Fruit fly (Drosophila melanogaster): ENCODE measurements around the gene Thor.

Gene Thor

dm6 chr2L:3437068-3437467 is 41.2 kb upstream of the Thor start:
- TF ChIP-seq GATAd (GFP tag; optimal IDR thresholded peaks at IDR 0.05) (peak; percentile 28), sage (GFP tag; optimal IDR thresholded peaks at IDR 0.05) (peak; percentile 8), dmrt93B (GFP tag; optimal IDR thresholded peaks at IDR 0.05) (peak; percentile 54), Dif (GFP tag; optimal IDR thresholded peaks at IDR 0.05; ENCODE audit: partially characterized antibody) (no peak), jim (GFP tag; optimal IDR thresholded peaks at IDR 0.05) (no peak), dl (GFP tag; optimal IDR thresholded peaks at IDR 0.05; ENCODE audit: insufficient read depth in 1 of 2, partially characterized antibody in 2 of 2) (no peak), CG32264 (GFP tag; optimal IDR thresholded peaks at IDR 0.05) (peak; percentile 36), br (GFP tag; optimal IDR thresholded peaks at IDR 0.05) (peak; percentile 95), Dfd (GFP tag; optimal IDR thresholded peaks at IDR 0.05) (no peak), Hr83 (GFP tag; optimal IDR thresholded peaks at IDR 0.05; ENCODE audit: poor library complexity, severe bottlenecking) (no peak), lola (GFP tag; optimal IDR thresholded peaks at IDR 0.05) (no peak), N (GFP tag; optimal IDR thresholded peaks at IDR 0.05) (no peak), Hnf4 (GFP tag; optimal IDR thresholded peaks at IDR 0.05) (peak; percentile 89), h (GFP tag; optimal IDR thresholded peaks at IDR 0.05) (peak; percentile 85), Hr78 (GFP tag; optimal IDR thresholded peaks at IDR 0.05) (no peak), Sp1 (GFP tag; optimal IDR thresholded peaks at IDR 0.05) (peak; percentile 95), ey (GFP tag; optimal IDR thresholded peaks at IDR 0.05) (peak; percentile 67), Myc (optimal IDR thresholded peaks at IDR 0.05) (no peak), woc (GFP tag; optimal IDR thresholded peaks at IDR 0.05) (peak; percentile 60), Abd-B (GFP tag; optimal IDR thresholded peaks at IDR 0.05) (no peak), foxo (GFP tag; optimal IDR thresholded peaks at IDR 0.05) (peak in 1 of 2 experiments; percentile 77), CG9705 (GFP tag; optimal IDR thresholded peaks at IDR 0.05) (peak; percentile 73), Jra (GFP tag; optimal IDR thresholded peaks at IDR 0.05) (peak; percentile 61), OdsH (GFP tag; optimal IDR thresholded peaks at IDR 0.05) (peak; percentile 93), Mio (GFP tag; optimal IDR thresholded peaks at IDR 0.05) (no peak), psq (GFP tag; optimal IDR thresholded peaks at IDR 0.05) (peak; percentile 79), rgr (GFP tag; optimal IDR thresholded peaks at IDR 0.05) (peak; percentile 85), HLH106 (tag; optimal IDR thresholded peaks at IDR 0.05) (peak; percentile 87), CrebA (GFP tag; optimal IDR thresholded peaks at IDR 0.05; ENCODE audit: borderline replicate concordance) (peak; percentile 31), brk (GFP tag; optimal IDR thresholded peaks at IDR 0.05) (peak; percentile 75), pan (optimal IDR thresholded peaks at IDR 0.05) (no peak), fru (GFP tag; optimal IDR thresholded peaks at IDR 0.05) (peak; percentile 82), dsf (GFP tag; optimal IDR thresholded peaks at IDR 0.05; ENCODE audit: borderline replicate concordance) (peak; percentile 30), Rel (GFP tag; optimal IDR thresholded peaks at IDR 0.05) (no peak), Rel (tag; optimal IDR thresholded peaks at IDR 0.05) (peak; percentile 75), sv (GFP tag; optimal IDR thresholded peaks at IDR 0.05) (no peak), usp (GFP tag; optimal IDR thresholded peaks at IDR 0.05) (no peak), tai (GFP tag; optimal IDR thresholded peaks at IDR 0.05) (peak; percentile 72), Vsx2 (GFP tag; optimal IDR thresholded peaks at IDR 0.05; ENCODE audit: partially characterized antibody) (no peak)

DNA sequence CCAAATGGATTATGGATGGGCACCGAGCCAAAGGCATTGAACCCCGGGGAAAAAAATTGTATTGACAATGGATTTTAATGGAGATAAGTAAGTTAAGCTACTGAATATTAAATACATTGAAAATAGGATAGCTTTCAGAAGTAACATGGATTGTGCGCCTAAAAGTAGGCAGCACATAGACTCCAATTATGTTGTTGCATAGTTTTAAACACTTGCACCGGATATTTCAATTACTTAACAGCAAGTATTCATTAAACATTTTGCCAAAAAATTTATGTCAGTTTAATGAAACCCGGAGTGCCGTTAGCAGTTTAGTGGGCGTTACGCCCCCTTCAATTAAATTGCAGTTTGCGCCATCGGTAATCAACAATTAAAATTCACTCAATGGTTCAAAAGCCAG is 40.2 kb upstream of the Thor start:
- TF ChIP-seq sv (GFP tag; optimal IDR thresholded peaks at IDR 0.05) (no peak), woc (GFP tag; optimal IDR thresholded peaks at IDR 0.05) (no peak), Mio (GFP tag; optimal IDR thresholded peaks at IDR 0.05) (no peak), fru (GFP tag; optimal IDR thresholded peaks at IDR 0.05) (no peak), CG9705 (GFP tag; optimal IDR thresholded peaks at IDR 0.05) (no peak)

dm6 chr2L:3439502-3439901 is 38.7 kb upstream of the Thor start:
- TF ChIP-seq foxo (GFP tag; optimal IDR thresholded peaks at IDR 0.05) = no peak
- no peak for TF ChIP-seq pan (optimal IDR thresholded peaks at IDR 0.05)
- no peak for TF ChIP-seq CG9705 (GFP tag; optimal IDR thresholded peaks at IDR 0.05)
- no peak for TF ChIP-seq rgr (GFP tag; optimal IDR thresholded peaks at IDR 0.05)
- no peak for TF ChIP-seq br (GFP tag; optimal IDR thresholded peaks at IDR 0.05)
- no peak for TF ChIP-seq Jra (GFP tag; optimal IDR thresholded peaks at IDR 0.05)
- no peak for TF ChIP-seq Myc (optimal IDR thresholded peaks at IDR 0.05)
- TF ChIP-seq GATAd (GFP tag; optimal IDR thresholded peaks at IDR 0.05) = no peak
- no peak for TF ChIP-seq CrebA (GFP tag; optimal IDR thresholded peaks at IDR 0.05; ENCODE audit: borderline replicate concordance)
- no peak for TF ChIP-seq Hnf4 (GFP tag; optimal IDR thresholded peaks at IDR 0.05)
- TF ChIP-seq Abd-B (GFP tag; optimal IDR thresholded peaks at IDR 0.05) = no peak
- TF ChIP-seq dmrt93B (GFP tag; optimal IDR thresholded peaks at IDR 0.05) = no peak
- no peak for TF ChIP-seq jim (GFP tag; optimal IDR thresholded peaks at IDR 0.05)
- no peak for TF ChIP-seq Vsx2 (GFP tag; optimal IDR thresholded peaks at IDR 0.05; ENCODE audit: partially characterized antibody)
- no peak for TF ChIP-seq brk (GFP tag; optimal IDR thresholded peaks at IDR 0.05)
- no peak for TF ChIP-seq tai (GFP tag; optimal IDR thresholded peaks at IDR 0.05)
- no peak for TF ChIP-seq woc (GFP tag; optimal IDR thresholded peaks at IDR 0.05)
- no peak for TF ChIP-seq fru (GFP tag; optimal IDR thresholded peaks at IDR 0.05)
- TF ChIP-seq HLH106 (tag; optimal IDR thresholded peaks at IDR 0.05) = no peak
- no peak for TF ChIP-seq sv (GFP tag; optimal IDR thresholded peaks at IDR 0.05)

Data from whole organism, wandering third instar larva.